Worm (Caenorhabditis elegans) whole organism, L1 larva: ENCODE data around the gene acox-3.
"Not testable (repeated sequence)": the region's sequence is repeated elsewhere in the genome, so short reads cannot be mapped to it uniquely, and the experiment has no call there.

Source experiments
- aha-1 ChIP-seq: fragments of 150-350 bp; optimal IDR thresholded peaks from 2 replicates; lab custom pipeline; 2014; ENCODE audit warnings: missing biosample characterization, missing genetic modification characterization
- nhr-237 ChIP-seq: fragments of 150-350 bp; optimal IDR thresholded peaks from 2 replicates; lab custom pipeline; 2014; ENCODE audit warnings: missing biosample characterization, missing genetic modification characterization
- unc-130 ChIP-seq: fragments of 150-350 bp; optimal IDR thresholded peaks from 2 replicates; lab custom pipeline; 2017; ENCODE audit warnings: missing biosample characterization, missing genetic modification characterization, inconsistent platforms

- TF ChIP-seq unc-130, nhr-237, aha-1 (tag; lab: Kevin White, UChicago): not testable (repeated sequence)
These were observed 4.7 kb upstream of the acox-3 start, which contains the start of gene T13A10.2 for ce11 chrIV:6253000-6253399.
